Fruit fly (Drosophila melanogaster) whole organism, embryonic: ENCODE data around the gene CG8508.

Experiments used
- Aef1 ChIP-seq: fragments of 200-800 bp; sonication (Bioruptor generic); IDR thresholded peaks from 3 replicates; pipeline ENCODE4 v1.3.6; 2022; ENCODE audit warnings: missing biosample characterization, missing genetic modification characterization
- CG10565 ChIP-seq: fragments of 200-800 bp; sonication (Bioruptor generic); optimal IDR thresholded peaks from 3 replicates; lab custom pipeline; 2016; ENCODE audit warnings: missing biosample characterization, mild to moderate bottlenecking, missing genetic modification characterization
- CG10979 ChIP-seq: fragments of 200-800 bp; sonication (Bioruptor generic); optimal IDR thresholded peaks from 2 replicates; lab custom pipeline; 2018; ENCODE audit warnings: missing biosample characterization, mild to moderate bottlenecking, missing genetic modification characterization, moderate library complexity
- CG11504 ChIP-seq: fragments of 200-800 bp; sonication (Bioruptor generic); optimal IDR thresholded peaks from 3 replicates; lab custom pipeline; 2019; ENCODE audit warnings: missing biosample characterization, mild to moderate bottlenecking, missing genetic modification characterization, moderate library complexity
- CG12299 ChIP-seq: fragments of 200-800 bp; sonication (Bioruptor generic); optimal IDR thresholded peaks from 2 replicates; lab custom pipeline; 2018; ENCODE audit warnings: missing biosample characterization, mild to moderate bottlenecking, missing genetic modification characterization
- CG13894 ChIP-seq: fragments of 200-800 bp; sonication (Bioruptor generic); optimal IDR thresholded peaks from 3 replicates; lab custom pipeline; 2018; ENCODE audit warnings: missing biosample characterization, mild to moderate bottlenecking, missing genetic modification characterization, moderate library complexity
- CG14014 ChIP-seq: fragments of 200-800 bp; sonication (Bioruptor generic); IDR thresholded peaks from 2 replicates; pipeline ENCODE4 v1.3.6; 2022; ENCODE audit warnings: missing biosample characterization, missing genetic modification characterization
- CG14667 ChIP-seq: fragments of 200-800 bp; sonication (Bioruptor generic); IDR thresholded peaks from 2 replicates; pipeline ENCODE4 v1.3.6; 2022; ENCODE audit warnings: missing biosample characterization, missing genetic modification characterization
- CG17328 ChIP-seq: fragments of 200-800 bp; sonication (Bioruptor generic); IDR thresholded peaks from 2 replicates; pipeline ENCODE4 v1.3.6; 2022; ENCODE audit warnings: missing biosample characterization, missing genetic modification characterization
- CG17829 ChIP-seq: fragments of 200-800 bp; optimal IDR thresholded peaks from 2 replicates; lab custom pipeline; 2019; ENCODE audit warnings: missing biosample characterization, mild to moderate bottlenecking, missing genetic modification characterization, moderate library complexity
- CG18011 ChIP-seq: fragments of 200-800 bp; sonication (Bioruptor generic); optimal IDR thresholded peaks from 2 replicates; lab custom pipeline; 2017; ENCODE audit warnings: missing biosample characterization, missing genetic modification characterization, mild to moderate bottlenecking, moderate library complexity, missing genotype
- CG18619 ChIP-seq: fragments of 200-800 bp; sonication (Bioruptor generic); optimal IDR thresholded peaks from 3 replicates; lab custom pipeline; 2017; ENCODE audit warnings: missing biosample characterization, mild to moderate bottlenecking, missing genetic modification characterization
- CG2129 ChIP-seq: fragments of 200-800 bp; sonication (Bioruptor generic); IDR thresholded peaks from 2 replicates; pipeline ENCODE4 v1.3.6; 2022; ENCODE audit warnings: missing biosample characterization, missing genetic modification characterization; ENCODE audit not compliant: partially characterized antibody
- CG2889 ChIP-seq: fragments of 200-800 bp; sonication (Bioruptor generic); IDR thresholded peaks from 3 replicates; pipeline ENCODE4 v1.3.6; 2022; ENCODE audit warnings: missing biosample characterization, missing genetic modification characterization
- CG4404 ChIP-seq: fragments of 200-800 bp; sonication (Bioruptor generic); IDR thresholded peaks from 2 replicates; pipeline ENCODE4 v1.3.6; 2022; ENCODE audit warnings: missing biosample characterization, missing genetic modification characterization
- CG7271 ChIP-seq: fragments of 200-800 bp; sonication (Bioruptor generic); optimal IDR thresholded peaks from 2 replicates; lab custom pipeline; 2018; ENCODE audit warnings: missing biosample characterization, mild to moderate bottlenecking, missing genetic modification characterization, moderate library complexity
- CG7357 ChIP-seq: fragments of 200-800 bp; sonication (Bioruptor generic); IDR thresholded peaks from 3 replicates; pipeline ENCODE4 v1.3.6; 2022; ENCODE audit warnings: missing biosample characterization, missing genetic modification characterization
- CG7745 ChIP-seq: fragments of 200-800 bp; sonication (Bioruptor generic); optimal IDR thresholded peaks from 2 replicates; lab custom pipeline; 2018; ENCODE audit warnings: missing biosample characterization, mild to moderate bottlenecking, missing genetic modification characterization, moderate library complexity
- CG9876 ChIP-seq: fragments of 200-800 bp; sonication (Bioruptor generic); optimal IDR thresholded peaks from 2 replicates; lab custom pipeline; 2016; ENCODE audit warnings: missing biosample characterization, missing genetic modification characterization
- Dbx ChIP-seq: fragments of 200-800 bp; sonication (Bioruptor generic); IDR thresholded peaks from 3 replicates; pipeline ENCODE4 v1.3.6; 2022; ENCODE audit warnings: missing biosample characterization, missing genetic modification characterization
- Doc2 ChIP-seq: fragments of 200-800 bp; sonication (Bioruptor generic); IDR thresholded peaks from 2 replicates; pipeline ENCODE4 v1.3.6; 2022; ENCODE audit warnings: missing biosample characterization, missing genetic modification characterization
- E2f1 ChIP-seq: fragments of 200-800 bp; sonication (Bioruptor generic); IDR thresholded peaks from 2 replicates; pipeline ENCODE4 v1.3.6; 2022; ENCODE audit warnings: missing biosample characterization, missing genetic modification characterization
- ERR ChIP-seq: fragments of 200-800 bp; sonication (Bioruptor generic); optimal IDR thresholded peaks from 2 replicates; lab custom pipeline; 2016; ENCODE audit warnings: missing biosample characterization, missing genetic modification characterization
- Ets65A ChIP-seq: fragments of 200-800 bp; sonication (Bioruptor generic); peaks from one replicate; lab custom pipeline; 2016; ENCODE audit warnings: missing biosample characterization, missing genetic modification characterization
- Fer1 ChIP-seq: fragments of 200-800 bp; sonication (Bioruptor generic); optimal IDR thresholded peaks from 2 replicates; lab custom pipeline; 2017; ENCODE audit warnings: missing biosample characterization, mild to moderate bottlenecking, missing genetic modification characterization
- Fer2 ChIP-seq: fragments of 200-800 bp; sonication (Bioruptor generic); optimal IDR thresholded peaks from 2 replicates; lab custom pipeline; 2018; ENCODE audit warnings: missing biosample characterization, mild to moderate bottlenecking, missing genetic modification characterization, moderate library complexity
- Pdp1 ChIP-seq, 2 experiments: fragments of 200-800 bp; sonication (Bioruptor generic); optimal IDR thresholded peaks; 3 replicates each; lab custom pipeline; 2016; ENCODE audit warnings: missing biosample characterization in 2 of 2, missing genetic modification characterization in 2 of 2, mild to moderate bottlenecking in 1 of 2, moderate library complexity in 1 of 2
- Sin3A ChIP-seq: fragments of >200 bp; optimal IDR thresholded peaks from 2 replicates; lab custom pipeline; 2018
- bbx ChIP-seq: fragments of 200-800 bp; sonication (Bioruptor generic); IDR thresholded peaks from 2 replicates; pipeline ENCODE4 v1.3.6; 2022; ENCODE audit warnings: missing biosample characterization, missing genetic modification characterization; ENCODE audit not compliant: partially characterized antibody
- bigmax ChIP-seq: fragments of 200-800 bp; sonication (Bioruptor generic); optimal IDR thresholded peaks from 2 replicates; lab custom pipeline; 2018; ENCODE audit warnings: missing biosample characterization, mild to moderate bottlenecking, missing genetic modification characterization
- chn ChIP-seq: fragments of 200-800 bp; sonication (Bioruptor generic); optimal IDR thresholded peaks from 2 replicates; lab custom pipeline; 2016; ENCODE audit warnings: missing biosample characterization, missing genetic modification characterization
- dati ChIP-seq: fragments of 200-800 bp; sonication (Bioruptor generic); IDR thresholded peaks from 2 replicates; pipeline ENCODE4 v1.3.6; 2022; ENCODE audit warnings: missing biosample characterization, missing genetic modification characterization
- dysf ChIP-seq: fragments of 200-800 bp; sonication (Bioruptor generic); IDR thresholded peaks from 3 replicates; pipeline ENCODE4 v1.3.6; 2022; ENCODE audit warnings: missing biosample characterization, missing genetic modification characterization
- fd3F ChIP-seq: fragments of 200-800 bp; sonication (Bioruptor generic); optimal IDR thresholded peaks from 2 replicates; lab custom pipeline; 2018; ENCODE audit warnings: missing biosample characterization, mild to moderate bottlenecking, missing genetic modification characterization, moderate library complexity
- fru ChIP-seq: fragments of >200 bp; optimal IDR thresholded peaks from 2 replicates; lab custom pipeline; 2017
- gce ChIP-seq: fragments of 200-800 bp; sonication (Bioruptor generic); IDR thresholded peaks from 3 replicates; pipeline ENCODE4 v1.3.6; 2022; ENCODE audit warnings: missing biosample characterization, missing genetic modification characterization
- gem ChIP-seq: fragments of 200-800 bp; sonication (Bioruptor generic); optimal IDR thresholded peaks from 2 replicates; lab custom pipeline; 2019; ENCODE audit warnings: missing biosample characterization, mild to moderate bottlenecking, missing genetic modification characterization, moderate library complexity
- gfzf ChIP-seq: fragments of 200-800 bp; sonication (Bioruptor generic); optimal IDR thresholded peaks from 2 replicates; lab custom pipeline; 2016; ENCODE audit warnings: missing biosample characterization, mild to moderate bottlenecking, missing genetic modification characterization, moderate library complexity
- grau ChIP-seq: fragments of 200-800 bp; optimal IDR thresholded peaks from 3 replicates; lab custom pipeline; 2019; ENCODE audit warnings: missing biosample characterization, mild to moderate bottlenecking, missing genetic modification characterization, moderate library complexity
- hb ChIP-seq: fragments of 200-800 bp; sonication (Bioruptor generic); IDR thresholded peaks from 3 replicates; pipeline ENCODE4 v1.3.6; 2022; ENCODE audit warnings: missing biosample characterization, missing genetic modification characterization; ENCODE audit not compliant: partially characterized antibody
- hbn ChIP-seq: fragments of 200-800 bp; sonication (Bioruptor generic); IDR thresholded peaks from 2 replicates; pipeline ENCODE4 v1.3.6; 2022; ENCODE audit warnings: missing biosample characterization, missing genetic modification characterization; ENCODE audit not compliant: partially characterized antibody
- jing ChIP-seq: fragments of 200-800 bp; sonication (Bioruptor generic); optimal IDR thresholded peaks from 2 replicates; lab custom pipeline; 2018; ENCODE audit warnings: missing biosample characterization, mild to moderate bottlenecking, missing genetic modification characterization
- lmd ChIP-seq: fragments of 200-800 bp; sonication (Bioruptor generic); IDR thresholded peaks from 2 replicates; pipeline ENCODE4 v1.3.6; 2022; ENCODE audit warnings: missing biosample characterization, missing genetic modification characterization
- pzg ChIP-seq: fragments of 200-800 bp; sonication (Bioruptor generic); optimal IDR thresholded peaks from 3 replicates; lab custom pipeline; 2018; ENCODE audit warnings: missing biosample characterization, mild to moderate bottlenecking, missing genetic modification characterization, moderate library complexity
- repo ChIP-seq: fragments of 200-800 bp; sonication (Bioruptor generic); optimal IDR thresholded peaks from 2 replicates; lab custom pipeline; 2016; ENCODE audit warnings: missing biosample characterization, missing genetic modification characterization
- salm ChIP-seq: fragments of 200-800 bp; sonication (Bioruptor generic); optimal IDR thresholded peaks from 2 replicates; lab custom pipeline; 2018; ENCODE audit warnings: missing biosample characterization, mild to moderate bottlenecking, missing genetic modification characterization
- sc ChIP-seq, 3 experiments: fragments of >200 bp in 2 of 3; fragments of 200-800 bp in 1 of 3; sonication (Bioruptor generic) in 1 of 3; optimal IDR thresholded peaks; 2 replicates in 2 of 3; 3 replicates in 1 of 3; lab custom pipeline; 2017; ENCODE audit warnings: mild to moderate bottlenecking in 1 of 3, missing biosample characterization in 1 of 3, missing genetic modification characterization in 1 of 3, missing genetic modification reagents in 1 of 3
- sens ChIP-seq: fragments of 200-800 bp; sonication (Bioruptor generic); peaks from one replicate; lab custom pipeline; 2016; ENCODE audit warnings: missing biosample characterization, missing genetic modification characterization
- sens-2 ChIP-seq: fragments of 200-800 bp; sonication (Bioruptor generic); IDR thresholded peaks from 2 replicates; pipeline ENCODE4 v1.3.6; 2022; ENCODE audit warnings: missing biosample characterization, missing genetic modification characterization
- slou ChIP-seq: fragments of 200-800 bp; sonication (Bioruptor generic); optimal IDR thresholded peaks from 3 replicates; lab custom pipeline; 2016; ENCODE audit warnings: missing biosample characterization, missing genetic modification characterization
- stc ChIP-seq: fragments of 200-800 bp; sonication (Bioruptor generic); IDR thresholded peaks from 2 replicates; pipeline ENCODE4 v1.3.6; 2022; ENCODE audit warnings: missing biosample characterization, missing genetic modification characterization
- vfl ChIP-seq: fragments of 200-800 bp; sonication (Bioruptor generic); optimal IDR thresholded peaks from 2 replicates; lab custom pipeline; 2016; ENCODE audit warnings: missing biosample characterization, missing genetic modification characterization

The CG8508 gene

DNA sequence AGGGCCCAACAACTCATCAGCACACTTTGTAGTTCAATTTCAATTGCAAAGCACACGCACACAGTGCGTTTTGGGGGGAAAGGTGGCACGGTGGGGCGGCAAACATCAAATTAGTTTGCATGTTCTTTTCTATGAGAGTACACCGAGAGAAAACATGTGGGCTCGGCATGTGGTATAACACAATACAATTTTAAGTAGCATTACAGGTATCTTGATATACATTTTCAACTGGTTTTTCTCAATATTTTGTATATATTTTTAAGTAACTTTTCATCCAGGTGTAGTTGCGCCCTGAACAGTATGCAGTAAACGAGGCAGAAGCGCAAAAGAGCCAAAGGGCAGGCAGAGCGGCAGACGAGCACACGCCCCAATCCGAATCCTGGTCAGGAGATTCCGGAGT lies 14.1 kb upstream of the CG8508 start (continued):
- TF ChIP-seq bbx (GFP tag; lab: Robert Waterston, UW) (no peak), sc (optimal IDR thresholded peaks at IDR 0.05; lab: Kevin White, UChicago) (no peak), sc (GFP tag; optimal IDR thresholded peaks at IDR 0.05; lab: Kevin White, UChicago) (no peak), slou (GFP tag; lab: Kevin White, UChicago) (no peak), gfzf (no peak), jing (GFP tag; lab: Kevin White, UChicago) (no peak), CG10565 (GFP tag; lab: Kevin White, UChicago) (no peak), CG7271 (tag; lab: Kevin White, UChicago) (no peak), Ets65A (GFP tag; lab: Kevin White, UChicago) (peak; percentile 86), vfl (GFP tag; lab: Kevin White, UChicago) (no peak), chn (GFP tag; lab: Kevin White, UChicago) (no peak), Aef1 (GFP tag; lab: Robert Waterston, UW) (peak; percentile 18; the same call in 1 of the 3 replicates), CG14667 (no peak), sens-2 (GFP tag; lab: Robert Waterston, UW) (no peak), Sin3A (lab: Kevin White, UChicago) (no peak), CG10979 (tag; lab: Kevin White, UChicago) (no peak), E2f1 (GFP tag; lab: Robert Waterston, UW) (peak; percentile 11; the same call in 1 of the 2 replicates), CG13894 (tag; lab: Kevin White, UChicago) (no peak), repo (GFP tag; lab: Kevin White, UChicago) (no peak), pzg (no peak), CG18011 (no peak), CG17328 (GFP tag; lab: Robert Waterston, UW) (no peak), CG2889 (GFP tag; lab: Robert Waterston, UW) (no peak), Dbx (GFP tag; lab: Robert Waterston, UW) (no peak), CG7357 (GFP tag; lab: Robert Waterston, UW) (no peak), hb (GFP tag; lab: Robert Waterston, UW) (no peak), CG9876 (GFP tag; lab: Kevin White, UChicago) (no peak), fd3F (GFP tag; lab: Kevin White, UChicago) (no peak), CG14014 (0 out of 2 replicates have a peak, but pooled peaks have one; percentile 18), lmd (no peak), gce (GFP tag; lab: Robert Waterston, UW) (no peak), CG18619 (GFP tag; lab: Kevin White, UChicago) (no peak), Fer2 (no peak), CG11504 (tag; lab: Kevin White, UChicago) (peak; percentile 46), fru (no peak), stc (GFP tag; lab: Robert Waterston, UW) (no peak), gem (tag; lab: Kevin White, UChicago) (peak; percentile 31), Pdp1 (GFP tag; optimal IDR thresholded peaks at IDR 0.05; lab: Kevin White, UChicago) (no peak), hbn (GFP tag; lab: Robert Waterston, UW) (no peak), sens (GFP tag; lab: Kevin White, UChicago) (no peak), Doc2 (no peak), CG7745 (tag; lab: Kevin White, UChicago) (no peak), dysf (GFP tag; lab: Robert Waterston, UW) (peak; percentile 33; the same call in 1 of the 3 replicates), CG4404 (GFP tag; lab: Robert Waterston, UW) (no peak), dati (GFP tag; lab: Robert Waterston, UW) (no peak), CG2129 (GFP tag; lab: Robert Waterston, UW) (no peak), salm (no peak), Fer1 (GFP tag; lab: Kevin White, UChicago) (no peak), bigmax (no peak), grau (tag; lab: Kevin White, UChicago) (no peak), ERR (GFP tag; lab: Kevin White, UChicago) (no peak), CG17829 (no peak), CG12299 (tag; lab: Kevin White, UChicago) (no peak)
